Worm (Caenorhabditis elegans) whole organism, young adult: ENCODE measurements around the gene mrg-1.

Source experiments
- B0336.3 ChIP-seq: fragments of 200-800 bp; sonication (Bioruptor generic); IDR thresholded peaks from 2 replicates; pipeline ENCODE4 v1.3.6; 2022; ENCODE audit warnings: missing genetic modification characterization, missing compliant biosample characterization
- F23B12.7 ChIP-seq: sonication (generic microtip); optimal IDR thresholded peaks from 2 replicates; lab custom pipeline; 2017; ENCODE audit warnings: missing genetic modification characterization, mild to moderate bottlenecking, missing compliant biosample characterization, antibody characterized with exemption, moderate library complexity; ENCODE audit not compliant: insufficient read depth
- F39B2.1 ChIP-seq: fragments of 200-800 bp; sonication (Bioruptor generic); IDR thresholded peaks from 2 replicates; pipeline ENCODE4 v1.3.6; 2022; ENCODE audit warnings: missing genetic modification reagents, missing genetic modification characterization, missing compliant biosample characterization
- F49E8.2 ChIP-seq: sonication (generic microtip); optimal IDR thresholded peaks from 3 replicates; lab custom pipeline; 2017; ENCODE audit warnings: missing genetic modification characterization, mild to moderate bottlenecking, missing compliant biosample characterization, antibody characterized with exemption, moderate library complexity; ENCODE audit not compliant: insufficient read depth
- F52B5.7 ChIP-seq: sonication (generic microtip); optimal IDR thresholded peaks from 2 replicates; lab custom pipeline; 2016; ENCODE audit warnings: mild to moderate bottlenecking, missing genetic modification characterization, missing compliant biosample characterization
- F55B11.4 ChIP-seq: sonication (generic microtip); optimal IDR thresholded peaks from 2 replicates; lab custom pipeline; 2016; ENCODE audit warnings: missing compliant biosample characterization, missing genetic modification characterization, borderline replicate concordance; ENCODE audit not compliant: insufficient read depth
- F57C9.4 ChIP-seq: sonication (generic microtip); optimal IDR thresholded peaks from 2 replicates; lab custom pipeline; 2017; ENCODE audit warnings: mild to moderate bottlenecking, missing genetic modification characterization, missing compliant biosample characterization
- Y56A3A.18 ChIP-seq: fragments of 200-800 bp; sonication (Bioruptor generic); IDR thresholded peaks from 2 replicates; pipeline ENCODE4 v1.3.6; 2022; ENCODE audit warnings: missing genetic modification reagents, missing genetic modification characterization, missing compliant biosample characterization
- Y79H2A.3 ChIP-seq: fragments of 200-800 bp; sonication (Bioruptor generic); conservative IDR thresholded peaks from 2 replicates; pipeline ENCODE4 v1.3.6; 2022; ENCODE audit warnings: missing genetic modification reagents, missing genetic modification characterization, missing compliant biosample characterization
- aptf-2 ChIP-seq: fragments of 200-800 bp; sonication (Bioruptor generic); conservative IDR thresholded peaks from 2 replicates; pipeline ENCODE4 v1.3.6; 2022; ENCODE audit warnings: missing genetic modification reagents, missing genetic modification characterization, missing compliant biosample characterization
- atf-7 ChIP-seq: sonication (generic microtip); optimal IDR thresholded peaks from 2 replicates; lab custom pipeline; 2017; ENCODE audit warnings: mild to moderate bottlenecking, missing genetic modification characterization, missing compliant biosample characterization
- attf-3 ChIP-seq: fragments of 200-800 bp; sonication (Bioruptor generic); conservative IDR thresholded peaks from 2 replicates; pipeline ENCODE4 v1.3.6; 2022; ENCODE audit warnings: missing genetic modification reagents, missing genetic modification characterization, missing compliant biosample characterization
- attf-5 ChIP-seq: fragments of 200-800 bp; sonication (Bioruptor generic); optimal IDR thresholded peaks from 2 replicates; lab custom pipeline; 2018; ENCODE audit warnings: mild to moderate bottlenecking, missing genetic modification characterization, missing compliant biosample characterization
- bed-2 ChIP-seq: fragments of 200-800 bp; sonication (Bioruptor generic); IDR thresholded peaks from 2 replicates; pipeline ENCODE4 v1.3.6; 2022; ENCODE audit warnings: missing genetic modification reagents, missing genetic modification characterization, missing compliant biosample characterization
- cebp-1 ChIP-seq, 2 experiments: fragments of 200-800 bp in 1 of 2; sonication (Bioruptor generic) in 1 of 2; sonication (generic microtip) in 1 of 2; IDR thresholded peaks in 1 of 2; optimal IDR thresholded peaks in 1 of 2; 2 replicates each; pipeline versions ENCODE4 v1.3.6 to Lab custom; 2017 to 2022; ENCODE audit warnings: missing compliant biosample characterization in 2 of 2, missing genetic modification characterization in 2 of 2, mild to moderate bottlenecking in 1 of 2, missing genetic modification reagents in 1 of 2, moderate library complexity in 1 of 2
- ceh-27 ChIP-seq: fragments of 200-800 bp; sonication (Bioruptor generic); optimal IDR thresholded peaks from 2 replicates; lab custom pipeline; 2018; ENCODE audit warnings: mild to moderate bottlenecking, missing genetic modification characterization, moderate library complexity, missing compliant biosample characterization
- ceh-40 ChIP-seq: fragments of 200-800 bp; sonication (Bioruptor generic); IDR thresholded peaks from 2 replicates; pipeline ENCODE4 v1.3.6; 2022; ENCODE audit warnings: missing genetic modification characterization, missing compliant biosample characterization
- ceh-58 ChIP-seq: fragments of 200-800 bp; sonication (Bioruptor generic); IDR thresholded peaks from 2 replicates; pipeline ENCODE4 v1.3.6; 2022; ENCODE audit warnings: missing genetic modification characterization, missing compliant biosample characterization
- dox-1 ChIP-seq: fragments of 200-800 bp; sonication (Bioruptor generic); IDR thresholded peaks from 2 replicates; pipeline ENCODE4 v1.3.6; 2022; ENCODE audit warnings: missing genetic modification reagents, missing genetic modification characterization, missing compliant biosample characterization
- egl-44 ChIP-seq: fragments of 200-800 bp; sonication (Bioruptor generic); IDR thresholded peaks from 2 replicates; pipeline ENCODE4 v1.3.6; 2022; ENCODE audit warnings: missing genetic modification reagents, missing genetic modification characterization, missing compliant biosample characterization
- fkh-3 ChIP-seq: sonication (generic microtip); optimal IDR thresholded peaks from 2 replicates; lab custom pipeline; 2016; ENCODE audit warnings: mild to moderate bottlenecking, missing genetic modification characterization, missing compliant biosample characterization
- hmg-1.2 ChIP-seq: fragments of 200-800 bp; sonication (Bioruptor generic); IDR thresholded peaks from 2 replicates; pipeline ENCODE4 v1.3.6; 2022; ENCODE audit warnings: missing genetic modification reagents, missing genetic modification characterization, missing compliant biosample characterization
- lag-1 ChIP-seq: fragments of 200-800 bp; sonication (Bioruptor generic); IDR thresholded peaks from 2 replicates; pipeline ENCODE4 v1.3.6; 2022; ENCODE audit warnings: missing genetic modification reagents, missing genetic modification characterization, missing compliant biosample characterization
- lin-35 ChIP-seq, 3 experiments: fragments of 150-350 bp in 2 of 3; sonication (generic microtip) in 1 of 3; optimal IDR thresholded peaks; 2 replicates each; lab custom pipeline; 2014 to 2018; ENCODE audit warnings: missing biosample characterization in 3 of 3, missing genetic modification characterization in 3 of 3, missing genetic modification reagents in 3 of 3
- lin-40 ChIP-seq: sonication (generic microtip); optimal IDR thresholded peaks from 2 replicates; lab custom pipeline; 2016; ENCODE audit warnings: missing genetic modification characterization, mild to moderate bottlenecking, missing compliant biosample characterization, missing genotype, missing genetic modification reagents
- lir-1 ChIP-seq: fragments of 200-800 bp; sonication (Bioruptor generic); conservative IDR thresholded peaks from 2 replicates; pipeline ENCODE4 v1.3.6; 2022; ENCODE audit warnings: missing genetic modification reagents, missing genetic modification characterization, missing compliant biosample characterization
- mcd-1 ChIP-seq: fragments of 200-800 bp; sonication (Bioruptor generic); IDR thresholded peaks from 2 replicates; pipeline ENCODE4 v1.3.6; 2022; ENCODE audit warnings: missing genetic modification reagents, missing genetic modification characterization, missing compliant biosample characterization
- nfya-1 ChIP-seq: sonication (generic microtip); optimal IDR thresholded peaks from 2 replicates; lab custom pipeline; 2017; ENCODE audit warnings: antibody characterized with exemption, missing compliant biosample characterization, missing genetic modification characterization, borderline replicate concordance; ENCODE audit not compliant: insufficient read depth
- nhr-27 ChIP-seq: fragments of 200-800 bp; sonication (Bioruptor generic); optimal IDR thresholded peaks from 2 replicates; lab custom pipeline; 2018; ENCODE audit warnings: mild to moderate bottlenecking, missing genetic modification characterization, moderate library complexity, missing compliant biosample characterization
- nhr-80 ChIP-seq: sonication (generic microtip); optimal IDR thresholded peaks from 2 replicates; lab custom pipeline; 2016; ENCODE audit warnings: missing genetic modification characterization, missing compliant biosample characterization
- snpc-1.1 ChIP-seq: sonication (generic microtip); optimal IDR thresholded peaks from 2 replicates; lab custom pipeline; 2017; ENCODE audit warnings: missing genetic modification characterization, mild to moderate bottlenecking, missing compliant biosample characterization, antibody characterized with exemption, moderate library complexity, missing genotype, missing genetic modification reagents; ENCODE audit not compliant: insufficient read depth
- snpc-4 ChIP-seq, 5 experiments: fragments of 150-350 bp in 1 of 5; sonication (generic microtip) in 4 of 5; optimal IDR thresholded peaks; 2 replicates each; lab custom pipeline; 2014 to 2018; ENCODE audit warnings: missing genetic modification characterization in 5 of 5, missing biosample characterization in 3 of 5, antibody characterized with exemption in 2 of 5, mild to moderate bottlenecking in 2 of 5, missing compliant biosample characterization in 2 of 5, missing genotype in 2 of 5, moderate library complexity in 2 of 5, missing genetic modification reagents in 1 of 5
- xnd-1 ChIP-seq: sonication (generic microtip); optimal IDR thresholded peaks from 2 replicates; lab custom pipeline; 2016; ENCODE audit warnings: missing genotype, missing genetic modification reagents, missing genetic modification characterization, missing compliant biosample characterization
- ztf-18 ChIP-seq: sonication (generic microtip); optimal IDR thresholded peaks from 2 replicates; lab custom pipeline; 2016; ENCODE audit warnings: missing genotype, mild to moderate bottlenecking, missing genetic modification characterization, missing compliant biosample characterization
- ztf-25 ChIP-seq: fragments of 200-800 bp; sonication (Bioruptor generic); IDR thresholded peaks from 2 replicates; pipeline ENCODE4 v1.3.6; 2022; ENCODE audit warnings: missing genetic modification reagents, missing genetic modification characterization, missing compliant biosample characterization
- ztf-26 ChIP-seq: sonication (generic microtip); optimal IDR thresholded peaks from 2 replicates; lab custom pipeline; 2017; ENCODE audit warnings: missing genetic modification characterization, missing compliant biosample characterization

mrg-1 gene

ce11 chrIII:12874606-12875066 lies at the start of gene mrg-1, which contains the start of gene spcs-2 (continued):
- TF ChIP-seq ceh-58 (GFP tag; lab: Robert Waterston, UW): no peak
- peak; percentile 67 for TF ChIP-seq ztf-18 (tag; lab: Kevin White, UChicago)
- no peak for TF ChIP-seq nfya-1
- TF ChIP-seq snpc-1.1 (tag; lab: Kevin White, UChicago): peak; percentile 26
- peak; percentile 88 for TF ChIP-seq lin-40 (tag; lab: Kevin White, UChicago)

- no peak for TF ChIP-seq bed-2 (GFP tag; lab: Robert Waterston, UW)
- TF ChIP-seq F23B12.7: no peak
- no peak for TF ChIP-seq F52B5.7
- TF ChIP-seq ceh-40 (GFP tag; lab: Robert Waterston, UW): no peak
- no peak for TF ChIP-seq lag-1 (GFP tag; lab: Robert Waterston, UW)
- TF ChIP-seq attf-3 (GFP tag; lab: Robert Waterston, UW): no peak
- no peak for TF ChIP-seq atf-7 (tag; lab: Kevin White, UChicago)
- no peak for TF ChIP-seq F57C9.4 (tag; lab: Kevin White, UChicago)
- TF ChIP-seq lin-35 (GFP tag; optimal IDR thresholded peaks at IDR 0.05; lab: Kevin White, UChicago): no peak
- no peak for TF ChIP-seq ztf-26 (tag; lab: Kevin White, UChicago)
- TF ChIP-seq nhr-27 (tag; lab: Kevin White, UChicago): no peak
- TF ChIP-seq ceh-27 (GFP tag; lab: Kevin White, UChicago): no peak
- TF ChIP-seq lir-1: no peak
- TF ChIP-seq fkh-3 (tag; lab: Kevin White, UChicago): no peak
- TF ChIP-seq F55B11.4 (tag; lab: Kevin White, UChicago): no peak
- no peak for TF ChIP-seq Y79H2A.3 (GFP tag; lab: Robert Waterston, UW)
- no peak for TF ChIP-seq egl-44 (GFP tag; lab: Robert Waterston, UW)
- no peak for TF ChIP-seq F39B2.1 (GFP tag; lab: Robert Waterston, UW)
- no peak for TF ChIP-seq snpc-4 (GFP tag; optimal IDR thresholded peaks at IDR 0.05; lab: Kevin White, UChicago)
- no peak for TF ChIP-seq snpc-4 (tag; optimal IDR thresholded peaks at IDR 0.05; lab: Kevin White, UChicago)
Observed at ce11 chrIII:12920810-12921209, 46.4 kb upstream of the mrg-1 start.

ce11 chrIII:12919882-12920281 lies 45.4 kb upstream of the mrg-1 start:
- no peak for TF ChIP-seq xnd-1 (tag; lab: Kevin White, UChicago)
- TF ChIP-seq cebp-1 (GFP tag; IDR thresholded peaks at IDR 0.05; lab: Robert Waterston, UW): no peak
- peak; percentile 48 for TF ChIP-seq cebp-1 (tag; optimal IDR thresholded peaks at IDR 0.05; lab: Kevin White, UChicago)
- peak; percentile 48; the same call in 1 of the 2 replicates for TF ChIP-seq dox-1 (GFP tag; lab: Robert Waterston, UW)
- TF ChIP-seq attf-5 (GFP tag; lab: Kevin White, UChicago): peak; percentile 27
- TF ChIP-seq hmg-1.2 (GFP tag; lab: Robert Waterston, UW): peak; percentile 81
- 0 out of 2 replicates have a peak, but pooled peaks have one; percentile 28 for TF ChIP-seq Y56A3A.18 (GFP tag; lab: Robert Waterston, UW)
- TF ChIP-seq nhr-80 (tag; lab: Kevin White, UChicago): peak; percentile 71
- 0 out of 2 replicates have a peak, but pooled peaks have one; percentile 26 for TF ChIP-seq ztf-25 (GFP tag; lab: Robert Waterston, UW)
- TF ChIP-seq aptf-2 (GFP tag; lab: Robert Waterston, UW): 0 out of 2 replicates have a peak, but pooled peaks have one; percentile 11
- no peak for TF ChIP-seq F49E8.2
- 0 out of 2 replicates have a peak, but pooled peaks have one; percentile 21 for TF ChIP-seq mcd-1 (GFP tag; lab: Robert Waterston, UW)
- TF ChIP-seq B0336.3 (GFP tag; lab: Robert Waterston, UW): 0 out of 2 replicates have a peak, but pooled peaks have one; percentile 39
- TF ChIP-seq snpc-4 (GFP tag; optimal IDR thresholded peaks at IDR 0.05; lab: Kevin White, UChicago): no peak
- TF ChIP-seq snpc-4 (tag; optimal IDR thresholded peaks at IDR 0.05; lab: Kevin White, UChicago): no peak
- TF ChIP-seq, all 124 proteins: peak for 10
